Fruit fly (Drosophila melanogaster) whole organism, adult: ENCODE data around the gene fry.

Source experiments
- CG11617 ChIP-seq: fragments of 200-800 bp; sonication (Bioruptor generic); optimal IDR thresholded peaks from 2 replicates; lab custom pipeline; 2017; ENCODE audit warnings: mild to moderate bottlenecking, missing biosample characterization, missing genetic modification reagents, missing genetic modification characterization
- CG12768 ChIP-seq: fragments of 200-800 bp; sonication (Bioruptor generic); optimal IDR thresholded peaks from 2 replicates; lab custom pipeline; 2017; ENCODE audit warnings: missing biosample characterization, missing genetic modification characterization, mild to moderate bottlenecking, moderate library complexity, missing genetic modification reagents
- CG14711 ChIP-seq: fragments of 200-800 bp; sonication (Bioruptor generic); optimal IDR thresholded peaks from 2 replicates; lab custom pipeline; 2018; ENCODE audit warnings: missing biosample characterization, mild to moderate bottlenecking, missing genetic modification characterization, moderate library complexity
- CG1620 ChIP-seq: fragments of 200-800 bp; sonication (Bioruptor generic); optimal IDR thresholded peaks from 2 replicates; lab custom pipeline; 2016; ENCODE audit warnings: missing biosample characterization, missing genetic modification characterization
- CG33017 ChIP-seq: fragments of 200-800 bp; sonication (Bioruptor generic); optimal IDR thresholded peaks from 2 replicates; lab custom pipeline; 2018; ENCODE audit warnings: missing biosample characterization, mild to moderate bottlenecking, missing genetic modification characterization, moderate library complexity
- CG5204 ChIP-seq: fragments of 200-800 bp; sonication (Bioruptor generic); optimal IDR thresholded peaks from 2 replicates; lab custom pipeline; 2016; ENCODE audit warnings: missing biosample characterization, missing genetic modification characterization
- CG7045 ChIP-seq: fragments of 200-800 bp; sonication (Bioruptor generic); optimal IDR thresholded peaks from 2 replicates; lab custom pipeline; 2017; ENCODE audit warnings: missing biosample characterization, mild to moderate bottlenecking, missing genetic modification characterization
- CG7101 ChIP-seq: fragments of 200-800 bp; sonication (Bioruptor generic); optimal IDR thresholded peaks from 2 replicates; lab custom pipeline; 2018; ENCODE audit warnings: missing biosample characterization, mild to moderate bottlenecking, missing genetic modification characterization, moderate library complexity
- Clk ChIP-seq: fragments of 200-800 bp; sonication (Bioruptor generic); optimal IDR thresholded peaks from 2 replicates; lab custom pipeline; 2017; ENCODE audit warnings: missing biosample characterization, missing genetic modification characterization
- Crg-1 ChIP-seq: fragments of 200-800 bp; sonication (Bioruptor generic); optimal IDR thresholded peaks from 2 replicates; lab custom pipeline; 2016; ENCODE audit warnings: missing biosample characterization, missing genetic modification characterization
- Hr96 ChIP-seq: fragments of 200-800 bp; sonication (Bioruptor generic); optimal IDR thresholded peaks from 2 replicates; lab custom pipeline; 2016; ENCODE audit warnings: missing biosample characterization, missing genetic modification characterization
- Mnt ChIP-seq: fragments of 200-800 bp; sonication (Bioruptor generic); optimal IDR thresholded peaks from 2 replicates; lab custom pipeline; 2016; ENCODE audit warnings: missing biosample characterization, mild to moderate bottlenecking, missing genetic modification characterization
- bab1 ChIP-seq: fragments of 200-800 bp; sonication (Bioruptor generic); optimal IDR thresholded peaks from 3 replicates; lab custom pipeline; 2019; ENCODE audit warnings: missing biosample characterization, mild to moderate bottlenecking, missing genetic modification characterization, moderate library complexity
- cic ChIP-seq: fragments of 200-800 bp; sonication (Bioruptor generic); optimal IDR thresholded peaks from 2 replicates; lab custom pipeline; 2017; ENCODE audit warnings: missing biosample characterization, mild to moderate bottlenecking, missing genetic modification characterization, moderate library complexity
- cnc ChIP-seq, 2 experiments: fragments of >200 bp; optimal IDR thresholded peaks; 2 replicates each; lab custom pipeline; 2017
- kay ChIP-seq: fragments of 200-800 bp; sonication (Bioruptor generic); peaks from one replicate; lab custom pipeline; 2016; ENCODE audit warnings: missing biosample characterization, missing genetic modification characterization, borderline replicate concordance
- ovo ChIP-seq: fragments of 200-800 bp; sonication (Bioruptor generic); optimal IDR thresholded peaks from 2 replicates; lab custom pipeline; 2016; ENCODE audit warnings: missing biosample characterization, missing genetic modification characterization
- pad ChIP-seq: fragments of 200-800 bp; sonication (Bioruptor generic); optimal IDR thresholded peaks from 3 replicates; lab custom pipeline; 2017; ENCODE audit warnings: missing biosample characterization, missing genetic modification characterization, mild to moderate bottlenecking, moderate library complexity, missing genetic modification reagents
- tj ChIP-seq: fragments of 200-800 bp; sonication (Bioruptor generic); optimal IDR thresholded peaks from 3 replicates; lab custom pipeline; 2017; ENCODE audit warnings: missing biosample characterization, mild to moderate bottlenecking, missing genetic modification characterization, moderate library complexity
- toe ChIP-seq: fragments of 200-800 bp; sonication (Bioruptor generic); optimal IDR thresholded peaks from 2 replicates; lab custom pipeline; 2016; ENCODE audit warnings: missing biosample characterization, missing genetic modification characterization

Gene fry

DNA sequence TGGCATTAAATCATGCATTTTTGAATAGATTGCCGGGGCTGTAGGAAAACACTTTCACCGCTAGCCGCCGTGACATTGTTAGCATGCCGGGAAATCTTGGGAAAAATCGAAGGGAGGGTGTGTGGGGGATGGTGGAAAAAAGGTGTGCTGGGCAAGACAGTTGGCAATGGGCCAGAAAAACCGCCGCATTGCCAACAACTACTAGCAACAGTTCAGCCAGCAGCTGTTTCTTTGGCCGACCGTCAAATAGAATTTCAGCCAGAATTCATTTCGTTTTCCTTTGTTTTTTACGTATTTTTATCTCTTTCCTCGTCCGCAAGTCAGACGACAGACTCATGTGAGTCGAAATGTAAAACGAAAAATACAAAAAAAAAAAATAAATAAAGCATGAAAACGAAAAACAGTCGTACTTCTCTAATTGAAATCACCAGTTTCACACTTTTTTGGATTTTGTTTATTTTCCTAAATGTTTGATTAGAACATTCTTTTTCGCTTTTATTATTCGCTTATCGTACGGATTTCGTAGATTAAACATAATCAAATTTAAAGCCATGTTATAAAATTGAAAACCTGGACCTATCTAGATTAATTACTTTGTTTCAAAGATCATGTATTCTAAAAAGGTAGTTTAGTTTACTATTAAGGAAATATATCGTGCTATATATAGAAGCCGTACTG lies 12.0 kb upstream of the fry start:
- TF ChIP-seq Mnt (GFP tag; lab: Kevin White, UChicago) (peak; percentile 37), CG33017 (tag; lab: Kevin White, UChicago) (peak; percentile 77), cnc (optimal IDR thresholded peaks at IDR 0.05; lab: Kevin White, UChicago) (no peak), ovo (GFP tag; lab: Kevin White, UChicago) (no peak), CG12768 (GFP tag; lab: Kevin White, UChicago) (no peak), cic (GFP tag; lab: Kevin White, UChicago) (no peak), Crg-1 (GFP tag; lab: Kevin White, UChicago) (no peak), pad (peak; percentile 6), CG11617 (peak; percentile 57), CG14711 (tag; lab: Kevin White, UChicago) (peak; percentile 65), Clk (GFP tag; lab: Kevin White, UChicago) (no peak), kay (GFP tag; lab: Kevin White, UChicago) (peak; percentile 83), tj (GFP tag; lab: Kevin White, UChicago) (no peak), CG1620 (GFP tag; lab: Kevin White, UChicago) (no peak), toe (GFP tag; lab: Kevin White, UChicago) (peak; percentile 17), Hr96 (GFP tag; lab: Kevin White, UChicago) (peak; percentile 53), CG5204 (peak; percentile 56), CG7045 (no peak), bab1 (GFP tag; lab: Kevin White, UChicago) (peak; percentile 48), CG7101 (tag; lab: Kevin White, UChicago) (peak; percentile 68)

DNA sequence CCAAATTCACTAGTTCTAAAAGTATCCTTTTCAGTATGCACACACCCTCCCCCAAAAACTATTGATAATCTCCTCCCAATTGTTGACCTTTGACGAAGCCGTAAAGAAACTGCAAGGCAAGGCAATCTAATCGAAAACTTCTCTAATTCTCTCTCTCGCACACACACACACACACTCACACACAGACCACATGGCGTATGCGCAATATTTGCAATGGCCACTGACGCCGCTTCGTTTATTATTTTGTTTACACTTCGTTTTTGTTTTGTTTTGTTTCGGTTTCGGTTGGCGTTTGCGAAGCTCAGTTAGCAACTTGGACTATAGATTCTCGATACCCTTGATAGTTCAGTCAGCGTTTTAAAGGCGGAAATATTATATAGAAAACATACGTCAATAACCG lies 10.9 kb upstream of the fry start:
- TF ChIP-seq tj (GFP tag; lab: Kevin White, UChicago) (peak; percentile 52), CG7101 (tag; lab: Kevin White, UChicago) (no peak), ovo (GFP tag; lab: Kevin White, UChicago) (no peak), toe (GFP tag; lab: Kevin White, UChicago) (no peak), cic (GFP tag; lab: Kevin White, UChicago) (peak; percentile 70), CG7045 (no peak), CG1620 (GFP tag; lab: Kevin White, UChicago) (no peak), Hr96 (GFP tag; lab: Kevin White, UChicago) (no peak), CG12768 (GFP tag; lab: Kevin White, UChicago) (peak; percentile 49), pad (no peak), CG11617 (no peak), Mnt (GFP tag; lab: Kevin White, UChicago) (peak; percentile 67), cnc (optimal IDR thresholded peaks at IDR 0.05; lab: Kevin White, UChicago) (no peak), bab1 (GFP tag; lab: Kevin White, UChicago) (no peak), kay (GFP tag; lab: Kevin White, UChicago) (no peak), CG14711 (tag; lab: Kevin White, UChicago) (peak; percentile 2), CG5204 (no peak), CG33017 (tag; lab: Kevin White, UChicago) (no peak), Crg-1 (GFP tag; lab: Kevin White, UChicago) (no peak), Clk (GFP tag; lab: Kevin White, UChicago) (no peak)

dm6 chr3L:9688674-9689073 lies 9.8 kb upstream of the fry start:
- TF ChIP-seq kay (GFP tag; lab: Kevin White, UChicago) (peak; percentile 97), cnc (optimal IDR thresholded peaks at IDR 0.05; lab: Kevin White, UChicago) (no peak)

DNA sequence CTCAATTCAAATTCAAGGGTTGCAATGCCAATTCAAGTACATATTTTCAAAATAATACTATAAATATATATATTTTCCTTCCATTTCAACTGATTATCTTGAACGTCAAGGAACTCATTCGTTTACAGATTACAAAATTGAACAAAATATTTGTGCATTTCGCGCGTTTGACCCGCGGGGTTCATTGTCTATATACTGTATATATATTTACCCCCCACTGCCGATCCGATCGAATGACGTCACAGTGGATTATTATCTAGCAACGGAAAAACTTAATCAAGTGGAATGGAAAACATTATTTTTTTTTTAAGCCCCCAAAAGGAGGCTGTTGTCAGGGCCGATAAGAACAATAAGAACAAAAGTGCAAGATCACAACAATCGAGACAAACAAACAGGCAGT lies 8.6 kb upstream of the fry start:
- peak; percentile 24 for TF ChIP-seq cic (GFP tag; lab: Kevin White, UChicago)
- TF ChIP-seq CG14711 (tag; lab: Kevin White, UChicago), result no peak
- peak; percentile 86 for TF ChIP-seq kay (GFP tag; lab: Kevin White, UChicago)

dm6 chr3L:9684871-9685270 lies 6.0 kb upstream of the fry start, which contains the start of gene CG16719:
TSS of gene CG16719 (plus strand) at chr3L:9685171.
- TF ChIP-seq cnc (optimal IDR thresholded peaks at IDR 0.05; lab: Kevin White, UChicago), result no peak
- no peak for TF ChIP-seq CG1620 (GFP tag; lab: Kevin White, UChicago)
- no peak for TF ChIP-seq bab1 (GFP tag; lab: Kevin White, UChicago)
- no peak for TF ChIP-seq CG11617
- TF ChIP-seq Mnt (GFP tag; lab: Kevin White, UChicago), result no peak
- TF ChIP-seq tj (GFP tag; lab: Kevin White, UChicago), result no peak
- no peak for TF ChIP-seq kay (GFP tag; lab: Kevin White, UChicago)

dm6 chr3L:9680968-9681367 lies 2.1 kb upstream of the fry start, which contains the start of gene alphaTub67C:
TSS of gene alphaTub67C (plus strand) at chr3L:9681268.
- TF ChIP-seq toe (GFP tag; lab: Kevin White, UChicago) (no peak), CG11617 (no peak), cic (GFP tag; lab: Kevin White, UChicago) (no peak), Mnt (GFP tag; lab: Kevin White, UChicago) (no peak), ovo (GFP tag; lab: Kevin White, UChicago) (peak; percentile 37), pad (peak; percentile 88), Clk (GFP tag; lab: Kevin White, UChicago) (no peak)
